Worm (Caenorhabditis elegans) whole organism, L4/young adult: ENCODE measurements around the gene K02E7.12.

ENCODE experiments used
- dao-5 ChIP-seq: sonication (generic microtip); optimal IDR thresholded peaks from 2 replicates; lab custom pipeline; 2016; ENCODE audit warnings: missing genotype, missing genetic modification characterization, moderate library complexity, missing compliant biosample characterization
- him-1 ChIP-seq: sonication (generic microtip); optimal IDR thresholded peaks from 2 replicates; lab custom pipeline; 2016; ENCODE audit warnings: missing genotype, missing genetic modification reagents, missing genetic modification characterization, missing compliant biosample characterization

DNA sequence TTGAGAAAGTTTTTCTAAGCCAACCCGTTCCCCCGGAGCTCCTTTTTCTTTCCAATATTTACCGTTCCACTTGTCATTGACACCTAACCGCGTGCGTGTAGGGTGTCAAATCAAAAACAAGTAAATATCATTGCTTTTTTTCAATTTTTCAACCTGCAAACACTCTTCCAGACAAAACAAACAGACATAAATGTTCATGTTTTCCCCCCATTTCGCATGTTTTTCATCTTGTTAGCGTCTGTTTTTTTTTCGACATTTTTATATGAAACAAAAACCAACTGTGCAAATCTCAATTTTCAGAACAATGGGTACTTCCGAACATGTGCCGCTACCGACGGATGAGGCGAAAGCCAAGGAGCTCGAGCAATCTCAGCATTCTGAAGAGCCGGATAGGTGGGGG lies 20.7 kb downstream of the K02E7.12 start, which contains the start of gene snf-3:
- TF ChIP-seq him-1 (tag; lab: Kevin White, UChicago) (no peak), dao-5 (tag; lab: Kevin White, UChicago) (no peak)
